Worm (Caenorhabditis elegans) whole organism, midembryonic: ENCODE measurements around the gene F11C7.6.

Source experiments
- cog-1 ChIP-seq: sonication (generic microtip); optimal IDR thresholded peaks from 2 replicates; lab custom pipeline; 2016; ENCODE audit warnings: missing genetic modification characterization, missing compliant biosample characterization
- flt-1 ChIP-seq: fragments of 200-800 bp; sonication (Bioruptor generic); IDR thresholded peaks from 2 replicates; pipeline ENCODE4 v1.3.6; 2022; ENCODE audit warnings: missing genetic modification characterization, missing compliant biosample characterization
- ref-1 ChIP-seq: fragments of 200-800 bp; sonication (Bioruptor generic); conservative IDR thresholded peaks from 2 replicates; pipeline ENCODE4 v1.3.6; 2022; ENCODE audit warnings: missing genetic modification reagents, missing genetic modification characterization, missing compliant biosample characterization
- ztf-23 ChIP-seq: fragments of 200-800 bp; sonication (Bioruptor generic); IDR thresholded peaks from 2 replicates; pipeline ENCODE4 v1.3.6; 2022; ENCODE audit warnings: missing genetic modification reagents, missing genetic modification characterization, missing compliant biosample characterization

- TF ChIP-seq cog-1 = no peak
- TF ChIP-seq flt-1 (GFP tag; lab: Robert Waterston, UW) = no peak
- no peak for TF ChIP-seq ztf-23 (GFP tag; lab: Robert Waterston, UW)
- TF ChIP-seq ref-1 (GFP tag; lab: Robert Waterston, UW) = no peak
Observed at ce11 chrX:17362529-17362928, 38.8 kb upstream of the F11C7.6 start, which contains the start of gene F10D7.11.
